Fruit fly (Drosophila melanogaster): Measurements from ENCODE around the gene CG1971.

DNA sequence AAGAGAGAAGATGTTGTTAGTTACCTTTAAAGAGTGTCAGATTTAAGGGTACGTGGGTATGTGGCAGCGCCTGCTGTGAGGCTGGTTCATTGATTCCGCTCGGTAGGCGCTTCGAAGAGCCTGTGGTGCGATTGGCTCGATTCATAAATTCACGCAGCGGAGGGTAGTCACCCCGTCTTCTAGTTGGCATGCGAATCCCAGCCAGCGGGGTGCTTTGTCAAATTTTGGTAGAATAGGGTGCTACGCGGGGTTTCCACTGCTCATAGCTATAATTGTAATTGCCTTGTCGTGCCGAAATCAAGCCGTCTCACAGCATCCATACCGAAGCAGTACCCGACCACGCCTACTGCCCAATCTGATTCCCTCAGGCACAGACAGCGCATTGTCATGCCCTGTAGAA, 46.9 kb downstream of the CG1971 start:
- no peak for TF ChIP-seq pan (optimal IDR thresholded peaks at IDR 0.05)
- TF ChIP-seq EcR (GFP tag; optimal IDR thresholded peaks at IDR 0.05), result no peak
- no peak for TF ChIP-seq CG8478 (optimal IDR thresholded peaks at IDR 0.05)
- TF ChIP-seq usp (GFP tag; optimal IDR thresholded peaks at IDR 0.05), result no peak

Data from whole organism.